Worm (Caenorhabditis elegans) whole organism, mixed stage, embryonic: Measurements from ENCODE around the gene F16F9.4.

ENCODE experiments used
- M03D4.4 ChIP-seq: sonication (generic microtip); optimal IDR thresholded peaks from 2 replicates; lab custom pipeline; 2017; ENCODE audit warnings: mild to moderate bottlenecking, missing genetic modification characterization, missing compliant biosample characterization
- bed-3 ChIP-seq: fragments of 200-800 bp; sonication (Bioruptor generic); optimal IDR thresholded peaks from 3 replicates; lab custom pipeline; 2018; ENCODE audit warnings: mild to moderate bottlenecking, missing genetic modification characterization, moderate library complexity, missing compliant biosample characterization
- blmp-1 ChIP-seq: fragments of 150-350 bp; optimal IDR thresholded peaks from 2 replicates; lab custom pipeline; 2014; ENCODE audit warnings: missing biosample characterization, missing genetic modification characterization
- ceh-39 ChIP-seq: fragments of 150-350 bp; optimal IDR thresholded peaks from 2 replicates; lab custom pipeline; 2014; ENCODE audit warnings: missing biosample characterization, missing genetic modification characterization
- ceh-43 ChIP-seq: fragments of 200-800 bp; sonication (Bioruptor generic); optimal IDR thresholded peaks from 2 replicates; lab custom pipeline; 2018; ENCODE audit warnings: mild to moderate bottlenecking, missing genetic modification characterization, moderate library complexity, missing compliant biosample characterization
- ces-1 ChIP-seq: fragments of 150-350 bp; optimal IDR thresholded peaks from 2 replicates; lab custom pipeline; 2014; ENCODE audit warnings: missing biosample characterization, missing genetic modification reagents, missing genetic modification characterization
- cnd-1 ChIP-seq: fragments of 200-800 bp; sonication (Bioruptor generic); optimal IDR thresholded peaks from 2 replicates; lab custom pipeline; 2018; ENCODE audit warnings: mild to moderate bottlenecking, missing genetic modification characterization, missing compliant biosample characterization
- drap-1 ChIP-seq: fragments of 200-800 bp; sonication (Bioruptor generic); optimal IDR thresholded peaks from 3 replicates; lab custom pipeline; 2018; ENCODE audit warnings: mild to moderate bottlenecking, missing genetic modification characterization, missing compliant biosample characterization
- elt-1 ChIP-seq: sonication (generic microtip); optimal IDR thresholded peaks from 2 replicates; lab custom pipeline; 2017; ENCODE audit warnings: missing genetic modification characterization, mild to moderate bottlenecking, missing compliant biosample characterization, antibody characterized with exemption, moderate library complexity, borderline replicate concordance; ENCODE audit not compliant: insufficient read depth
- elt-3 ChIP-seq: fragments of 150-350 bp; optimal IDR thresholded peaks from 2 replicates; lab custom pipeline; 2014; ENCODE audit warnings: missing biosample characterization, missing genetic modification characterization
- flh-1 ChIP-seq: fragments of 200-800 bp; sonication (Bioruptor generic); optimal IDR thresholded peaks from 2 replicates; lab custom pipeline; 2018; ENCODE audit warnings: mild to moderate bottlenecking, missing genetic modification characterization, moderate library complexity, missing compliant biosample characterization
- ham-2 ChIP-seq: fragments of 200-800 bp; sonication (Bioruptor generic); optimal IDR thresholded peaks from 2 replicates; lab custom pipeline; 2018; ENCODE audit warnings: mild to moderate bottlenecking, missing genetic modification characterization, missing compliant biosample characterization
- hlh-1 ChIP-seq: fragments of 150-350 bp; optimal IDR thresholded peaks from 2 replicates; lab custom pipeline; 2014; ENCODE audit warnings: missing biosample characterization, missing genetic modification reagents, missing genetic modification characterization
- lin-13 ChIP-seq: fragments of 150-350 bp; optimal IDR thresholded peaks from 2 replicates; lab custom pipeline; 2014; ENCODE audit warnings: missing biosample characterization, missing genetic modification characterization
- lin-32 ChIP-seq: fragments of 200-800 bp; sonication (Bioruptor generic); optimal IDR thresholded peaks from 2 replicates; lab custom pipeline; 2018; ENCODE audit warnings: mild to moderate bottlenecking, missing genetic modification characterization, missing compliant biosample characterization
- lsy-2 ChIP-seq: fragments of 150-350 bp; optimal IDR thresholded peaks from 2 replicates; lab custom pipeline; 2014; ENCODE audit warnings: missing biosample characterization, missing genetic modification characterization
- mab-5 ChIP-seq: fragments of 150-350 bp; optimal IDR thresholded peaks from 2 replicates; lab custom pipeline; 2014; ENCODE audit warnings: missing biosample characterization, missing genetic modification characterization
- mep-1 ChIP-seq: fragments of 150-350 bp; optimal IDR thresholded peaks from 2 replicates; lab custom pipeline; 2017; ENCODE audit warnings: missing biosample characterization, missing genetic modification reagents, missing genetic modification characterization, inconsistent platforms
- mls-2 ChIP-seq: sonication (generic microtip); optimal IDR thresholded peaks from 2 replicates; lab custom pipeline; 2016; ENCODE audit warnings: mild to moderate bottlenecking, missing genetic modification characterization, moderate library complexity, missing compliant biosample characterization
- nhr-12 ChIP-seq: fragments of 150-350 bp; optimal IDR thresholded peaks from 2 replicates; lab custom pipeline; 2014; ENCODE audit warnings: missing biosample characterization, missing genetic modification characterization
- nhr-2 ChIP-seq: fragments of 150-350 bp; optimal IDR thresholded peaks from 2 replicates; lab custom pipeline; 2014; ENCODE audit warnings: missing biosample characterization, missing genetic modification characterization
- nhr-237 ChIP-seq: fragments of 150-350 bp; optimal IDR thresholded peaks from 2 replicates; lab custom pipeline; 2014; ENCODE audit warnings: missing biosample characterization, missing genetic modification characterization
- nhr-28 ChIP-seq: fragments of 150-350 bp; optimal IDR thresholded peaks from 2 replicates; lab custom pipeline; 2014; ENCODE audit warnings: missing biosample characterization, missing genetic modification characterization
- nhr-76 ChIP-seq: sonication (generic microtip); optimal IDR thresholded peaks from 2 replicates; lab custom pipeline; 2017; ENCODE audit warnings: missing biosample characterization, missing genetic modification characterization
- pha-4 ChIP-seq: fragments of 150-350 bp; optimal IDR thresholded peaks from 2 replicates; lab custom pipeline; 2018; ENCODE audit warnings: missing biosample characterization, missing genetic modification reagents, missing genetic modification characterization
- sem-2 ChIP-seq: fragments of 200-800 bp; sonication (Bioruptor generic); optimal IDR thresholded peaks from 2 replicates; lab custom pipeline; 2018; ENCODE audit warnings: mild to moderate bottlenecking, missing genetic modification characterization, missing compliant biosample characterization
- snpc-4 ChIP-seq: fragments of 150-350 bp; optimal IDR thresholded peaks from 2 replicates; lab custom pipeline; 2014; ENCODE audit warnings: missing biosample characterization, missing genetic modification characterization
- sptf-1 ChIP-seq: sonication (generic microtip); optimal IDR thresholded peaks from 2 replicates; lab custom pipeline; 2017; ENCODE audit warnings: mild to moderate bottlenecking, missing genetic modification characterization, moderate library complexity, missing compliant biosample characterization
- tbx-8 ChIP-seq: fragments of 200-800 bp; sonication (Bioruptor generic); optimal IDR thresholded peaks from 2 replicates; lab custom pipeline; 2018; ENCODE audit warnings: mild to moderate bottlenecking, missing genetic modification characterization, moderate library complexity, missing compliant biosample characterization
- unc-120 ChIP-seq: sonication (generic microtip); optimal IDR thresholded peaks from 2 replicates; lab custom pipeline; 2017; ENCODE audit warnings: missing genetic modification characterization, missing compliant biosample characterization; ENCODE audit not compliant: poor library complexity, severe bottlenecking
- unc-39 ChIP-seq: fragments of 150-350 bp; optimal IDR thresholded peaks from 2 replicates; lab custom pipeline; 2014; ENCODE audit warnings: missing biosample characterization, missing genetic modification characterization
- unc-62 ChIP-seq: fragments of 150-350 bp; optimal IDR thresholded peaks from 2 replicates; lab custom pipeline; 2014; ENCODE audit warnings: missing biosample characterization, missing genetic modification reagents, missing genetic modification characterization
- ztf-11 ChIP-seq: fragments of 150-350 bp; optimal IDR thresholded peaks from 2 replicates; lab custom pipeline; 2014; ENCODE audit warnings: missing biosample characterization, missing genetic modification characterization

Gene F16F9.4

ce11 chrX:8432361-8432760 is 30.8 kb downstream of the F16F9.4 start, which contains the start of gene kin-9:
TSS of gene kin-9 (plus strand) at chrX:8432661.
- TF ChIP-seq ceh-39 (tag; lab: Kevin White, UChicago) (no peak), elt-1 (tag; lab: Kevin White, UChicago) (no peak), nhr-12 (tag; lab: Kevin White, UChicago) (no peak), flh-1 (GFP tag; lab: Kevin White, UChicago) (no peak), snpc-4 (tag; lab: Kevin White, UChicago) (no peak), lin-13 (tag; lab: Kevin White, UChicago) (no peak), ces-1 (GFP tag; lab: Kevin White, UChicago) (no peak), elt-3 (tag; lab: Kevin White, UChicago) (no peak), mab-5 (tag; lab: Kevin White, UChicago) (no peak), unc-39 (no peak), mls-2 (no peak), hlh-1 (tag; lab: Kevin White, UChicago) (no peak), mep-1 (tag; lab: Kevin White, UChicago) (no peak)

ce11 chrX:8429503-8429902 is 33.7 kb downstream of the F16F9.4 start:
- no peak for TF ChIP-seq unc-39
- TF ChIP-seq nhr-28 (tag; lab: Kevin White, UChicago): no peak
- no peak for TF ChIP-seq mep-1 (tag; lab: Kevin White, UChicago)
- TF ChIP-seq pha-4 (tag; lab: Kevin White, UChicago): no peak
- TF ChIP-seq nhr-2 (tag; lab: Kevin White, UChicago): no peak
- TF ChIP-seq unc-120: no peak
- no peak for TF ChIP-seq ceh-39 (tag; lab: Kevin White, UChicago)
- no peak for TF ChIP-seq elt-1 (tag; lab: Kevin White, UChicago)
- TF ChIP-seq lsy-2 (tag; lab: Kevin White, UChicago): no peak
- TF ChIP-seq ham-2 (GFP tag; lab: Kevin White, UChicago): no peak
- no peak for TF ChIP-seq snpc-4 (tag; lab: Kevin White, UChicago)
- TF ChIP-seq nhr-237 (tag; lab: Kevin White, UChicago): no peak
- TF ChIP-seq sem-2: no peak
- no peak for TF ChIP-seq elt-3 (tag; lab: Kevin White, UChicago)
- no peak for TF ChIP-seq M03D4.4 (tag; lab: Kevin White, UChicago)
- TF ChIP-seq unc-62 (GFP tag; lab: Kevin White, UChicago): no peak

ce11 chrX:8428319-8428888 is 34.8 kb downstream of the F16F9.4 start, which contains the start of gene F08F1.3:
TSS of gene F08F1.3 (plus strand) at chrX:8428838.
- TF ChIP-seq nhr-28 (tag; lab: Kevin White, UChicago) (no peak), lsy-2 (tag; lab: Kevin White, UChicago) (no peak)
- TF ChIP-seq, all 35 proteins: peak for 0

- TF ChIP-seq cnd-1 (tag; lab: Kevin White, UChicago): no peak
- no peak for TF ChIP-seq tbx-8 (GFP tag; lab: Kevin White, UChicago)
- peak; percentile 16 for TF ChIP-seq mls-2
- TF ChIP-seq unc-62 (GFP tag; lab: Kevin White, UChicago): no peak
- no peak for TF ChIP-seq mab-5 (tag; lab: Kevin White, UChicago)
- no peak for TF ChIP-seq lin-32 (GFP tag; lab: Kevin White, UChicago)
- no peak for TF ChIP-seq bed-3 (GFP tag; lab: Kevin White, UChicago)
- peak; percentile 72 for TF ChIP-seq ham-2 (GFP tag; lab: Kevin White, UChicago)
- peak; percentile 26 for TF ChIP-seq elt-3 (tag; lab: Kevin White, UChicago)
- TF ChIP-seq lsy-2 (tag; lab: Kevin White, UChicago): no peak
- no peak for TF ChIP-seq blmp-1
- no peak for TF ChIP-seq ztf-11 (tag; lab: Kevin White, UChicago)
- no peak for TF ChIP-seq nhr-237 (tag; lab: Kevin White, UChicago)
Observed at ce11 chrX:8426160-8426712, 36.9 kb downstream of the F16F9.4 start.

- TF ChIP-seq sptf-1 (tag; lab: Kevin White, UChicago): no peak
- no peak for TF ChIP-seq nhr-76
- no peak for TF ChIP-seq ceh-39 (tag; lab: Kevin White, UChicago)
- no peak for TF ChIP-seq mls-2
- no peak for TF ChIP-seq nhr-2 (tag; lab: Kevin White, UChicago)
- TF ChIP-seq ceh-43 (GFP tag; lab: Kevin White, UChicago): no peak
- TF ChIP-seq drap-1 (GFP tag; lab: Kevin White, UChicago): no peak
- TF ChIP-seq hlh-1 (tag; lab: Kevin White, UChicago): no peak
- TF ChIP-seq M03D4.4 (tag; lab: Kevin White, UChicago): no peak
- TF ChIP-seq mep-1 (tag; lab: Kevin White, UChicago): no peak
- TF ChIP-seq flh-1 (GFP tag; lab: Kevin White, UChicago): no peak
- no peak for TF ChIP-seq elt-3 (tag; lab: Kevin White, UChicago)
- TF ChIP-seq ztf-11 (tag; lab: Kevin White, UChicago): no peak
- no peak for TF ChIP-seq cnd-1 (tag; lab: Kevin White, UChicago)
- no peak for TF ChIP-seq lin-32 (GFP tag; lab: Kevin White, UChicago)
- TF ChIP-seq bed-3 (GFP tag; lab: Kevin White, UChicago): no peak
- no peak for TF ChIP-seq snpc-4 (tag; lab: Kevin White, UChicago)
Observed at ce11 chrX:8424286-8424685, 38.9 kb downstream of the F16F9.4 start.
